Fruit fly (Drosophila melanogaster): ENCODE data around the gene CG12674.

The CG12674 gene

DNA sequence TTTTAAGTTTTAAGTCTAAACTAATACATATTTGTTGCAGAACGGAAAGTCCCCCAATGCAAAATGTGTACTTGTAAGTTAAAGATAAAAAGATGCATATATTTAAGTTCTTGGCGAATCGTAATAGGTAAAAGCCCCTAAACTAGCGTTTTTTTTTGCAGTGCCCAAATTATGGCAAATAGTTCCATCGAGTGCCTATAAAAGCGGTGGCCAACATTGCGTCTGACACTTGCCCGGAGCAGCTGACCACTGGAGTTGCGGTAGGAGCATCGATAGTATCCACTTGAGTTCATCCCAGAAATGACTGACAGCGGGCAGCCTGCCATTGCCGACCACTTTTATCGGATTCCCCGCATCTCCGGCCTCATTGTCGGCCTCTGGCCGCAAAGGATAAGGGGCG is 25.4 kb upstream of the CG12674 start, which contains the start of gene Or22c:
Or22c (plus strand) TSS at position 301 of the 400 bp plus-strand sequence.
- TF ChIP-seq bab1 (GFP tag; optimal IDR thresholded peaks at IDR 0.05) (no peak), CG11617 (GFP tag; optimal IDR thresholded peaks at IDR 0.05) (no peak), cic (GFP tag; optimal IDR thresholded peaks at IDR 0.05) (no peak), Hr96 (GFP tag; optimal IDR thresholded peaks at IDR 0.05) (no peak), tj (GFP tag; optimal IDR thresholded peaks at IDR 0.05) (no peak), toe (GFP tag; optimal IDR thresholded peaks at IDR 0.05) (no peak), Clk (GFP tag; optimal IDR thresholded peaks at IDR 0.05) (no peak), CG33017 (tag; optimal IDR thresholded peaks at IDR 0.05) (no peak), cnc (optimal IDR thresholded peaks at IDR 0.05) (no peak), CG1620 (GFP tag; optimal IDR thresholded peaks at IDR 0.05) (no peak), Crg-1 (GFP tag; optimal IDR thresholded peaks at IDR 0.05) (no peak), CG12768 (GFP tag; optimal IDR thresholded peaks at IDR 0.05) (no peak), pad (GFP tag; optimal IDR thresholded peaks at IDR 0.05) (no peak), CG14711 (tag; optimal IDR thresholded peaks at IDR 0.05) (no peak), CG7045 (GFP tag; optimal IDR thresholded peaks at IDR 0.05) (no peak), Mnt (GFP tag; optimal IDR thresholded peaks at IDR 0.05) (no peak)

DNA sequence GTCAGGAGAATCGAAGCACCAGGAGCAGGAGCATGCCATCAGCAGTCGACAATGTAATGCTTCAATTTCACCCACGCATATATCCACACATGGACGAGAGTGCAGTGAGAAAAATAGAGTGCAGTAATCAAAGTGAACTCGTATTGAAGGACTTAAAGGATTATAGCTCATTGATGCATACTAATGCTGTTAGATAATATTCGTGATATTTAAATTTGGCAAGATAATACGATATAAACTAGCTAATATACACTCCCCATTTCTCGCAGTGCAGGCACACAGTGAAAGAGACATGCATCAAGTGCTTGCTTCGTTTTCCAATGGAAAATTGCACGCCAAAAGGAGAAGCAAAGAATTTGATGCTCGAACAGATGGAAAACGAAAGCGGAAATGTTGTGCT is 6.7 kb upstream of the CG12674 start:
- no peak for TF ChIP-seq CG33017 (tag; optimal IDR thresholded peaks at IDR 0.05)
- TF ChIP-seq toe (GFP tag; optimal IDR thresholded peaks at IDR 0.05): no peak
- no peak for TF ChIP-seq CG5204 (GFP tag; optimal IDR thresholded peaks at IDR 0.05)
- no peak for TF ChIP-seq cic (GFP tag; optimal IDR thresholded peaks at IDR 0.05)
- TF ChIP-seq CG1620 (GFP tag; optimal IDR thresholded peaks at IDR 0.05): no peak
- no peak for TF ChIP-seq CG12768 (GFP tag; optimal IDR thresholded peaks at IDR 0.05)
- no peak for TF ChIP-seq Crg-1 (GFP tag; optimal IDR thresholded peaks at IDR 0.05)
- no peak for TF ChIP-seq CG14711 (tag; optimal IDR thresholded peaks at IDR 0.05)
- TF ChIP-seq Mnt (GFP tag; optimal IDR thresholded peaks at IDR 0.05): no peak

DNA sequence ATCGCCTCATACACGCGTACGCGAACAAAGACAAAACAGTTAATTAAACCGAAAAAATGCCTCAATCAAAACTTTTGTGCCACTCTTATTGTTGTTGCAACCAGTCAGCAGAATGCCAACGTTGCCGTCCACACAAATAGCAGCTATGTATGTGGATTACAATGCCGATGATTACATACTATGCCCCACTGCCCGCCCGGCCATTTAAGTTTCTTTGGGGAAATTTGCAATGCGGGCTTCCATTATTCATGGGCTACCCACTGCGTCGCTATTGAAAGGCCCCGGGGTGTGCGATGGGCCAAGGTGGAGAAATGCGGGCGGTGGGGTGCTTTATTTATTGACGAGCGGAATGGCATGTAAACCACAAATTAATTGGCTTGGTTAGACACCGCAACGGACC is 4.6 kb downstream of the CG12674 start:
- TF ChIP-seq CG1620 (GFP tag; optimal IDR thresholded peaks at IDR 0.05) (no peak), tj (GFP tag; optimal IDR thresholded peaks at IDR 0.05) (no peak), CG12768 (GFP tag; optimal IDR thresholded peaks at IDR 0.05) (no peak), Hr96 (GFP tag; optimal IDR thresholded peaks at IDR 0.05) (no peak), Crg-1 (GFP tag; optimal IDR thresholded peaks at IDR 0.05) (no peak), CG11617 (GFP tag; optimal IDR thresholded peaks at IDR 0.05) (no peak), CG5204 (GFP tag; optimal IDR thresholded peaks at IDR 0.05) (no peak), CG7045 (GFP tag; optimal IDR thresholded peaks at IDR 0.05) (no peak), CG33017 (tag; optimal IDR thresholded peaks at IDR 0.05) (no peak), bab1 (GFP tag; optimal IDR thresholded peaks at IDR 0.05) (no peak), CG14711 (tag; optimal IDR thresholded peaks at IDR 0.05) (no peak), toe (GFP tag; optimal IDR thresholded peaks at IDR 0.05) (no peak), ovo (GFP tag; optimal IDR thresholded peaks at IDR 0.05) (no peak), pad (GFP tag; optimal IDR thresholded peaks at IDR 0.05) (no peak), CG7101 (tag; optimal IDR thresholded peaks at IDR 0.05) (no peak)

DNA sequence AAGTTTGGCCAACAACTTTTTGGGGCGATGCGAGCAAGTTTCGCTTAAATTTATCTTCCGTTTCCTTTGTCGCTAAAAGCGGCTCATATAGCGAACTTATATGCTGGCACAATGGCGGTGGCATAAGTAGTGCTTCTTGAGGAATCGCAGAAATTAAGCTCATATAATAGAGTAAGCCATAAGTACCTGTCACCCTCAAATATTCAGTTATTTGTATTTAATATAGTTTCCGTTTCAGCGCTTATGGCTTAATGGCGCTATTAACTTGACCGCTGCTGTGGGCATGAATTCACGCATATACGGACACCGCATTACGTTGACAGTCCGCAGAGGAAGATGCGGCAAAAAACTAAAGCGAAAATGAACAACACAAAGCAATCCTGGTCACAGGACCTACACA is 10.5 kb downstream of the CG12674 start:
- TF ChIP-seq CG14711 (tag; optimal IDR thresholded peaks at IDR 0.05): no peak
- no peak for TF ChIP-seq toe (GFP tag; optimal IDR thresholded peaks at IDR 0.05)
- TF ChIP-seq cic (GFP tag; optimal IDR thresholded peaks at IDR 0.05): no peak
- TF ChIP-seq pad (GFP tag; optimal IDR thresholded peaks at IDR 0.05): no peak
- TF ChIP-seq CG11617 (GFP tag; optimal IDR thresholded peaks at IDR 0.05): no peak
- no peak for TF ChIP-seq CG7045 (GFP tag; optimal IDR thresholded peaks at IDR 0.05)
- no peak for TF ChIP-seq kay (GFP tag; ENCODE audit: borderline replicate concordance)
- no peak for TF ChIP-seq tj (GFP tag; optimal IDR thresholded peaks at IDR 0.05)
- no peak for TF ChIP-seq Crg-1 (GFP tag; optimal IDR thresholded peaks at IDR 0.05)
- TF ChIP-seq Hr96 (GFP tag; optimal IDR thresholded peaks at IDR 0.05): no peak
- TF ChIP-seq ovo (GFP tag; optimal IDR thresholded peaks at IDR 0.05): no peak
- no peak for TF ChIP-seq Mnt (GFP tag; optimal IDR thresholded peaks at IDR 0.05)
- TF ChIP-seq CG12768 (GFP tag; optimal IDR thresholded peaks at IDR 0.05): no peak
- no peak for TF ChIP-seq bab1 (GFP tag; optimal IDR thresholded peaks at IDR 0.05)
- no peak for TF ChIP-seq CG7101 (tag; optimal IDR thresholded peaks at IDR 0.05)
- no peak for TF ChIP-seq Clk (GFP tag; optimal IDR thresholded peaks at IDR 0.05)
- TF ChIP-seq CG1620 (GFP tag; optimal IDR thresholded peaks at IDR 0.05): no peak
- TF ChIP-seq CG5204 (GFP tag; optimal IDR thresholded peaks at IDR 0.05): no peak
- TF ChIP-seq CG33017 (tag; optimal IDR thresholded peaks at IDR 0.05): no peak
- no peak for TF ChIP-seq cnc (optimal IDR thresholded peaks at IDR 0.05)

DNA sequence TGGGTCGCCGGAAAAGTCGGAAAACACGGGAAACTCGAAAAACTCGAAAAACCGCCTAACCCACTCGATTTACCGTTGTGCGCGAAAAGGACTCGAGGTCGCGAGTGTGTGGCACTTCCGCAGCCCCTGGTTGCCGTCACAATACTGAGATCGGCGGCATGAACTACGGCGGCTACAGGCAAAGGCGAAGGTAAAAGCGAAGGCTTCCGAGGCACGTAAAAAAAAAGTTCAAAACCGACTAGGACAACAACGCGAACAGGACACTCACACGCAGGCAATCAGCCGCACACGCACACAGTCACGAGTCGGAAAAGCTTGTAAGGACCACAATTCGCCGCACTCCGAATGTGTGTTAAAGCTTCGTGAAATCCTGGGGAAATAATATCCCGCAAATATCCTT is 30.0 kb downstream of the CG12674 start, which contains the start of gene dpr3:
dpr3 (minus strand) TSS at position 133 of the 400 bp plus-strand sequence.
- no peak for TF ChIP-seq Clk (GFP tag; optimal IDR thresholded peaks at IDR 0.05)
- TF ChIP-seq pad (GFP tag; optimal IDR thresholded peaks at IDR 0.05): peak; percentile 22
- no peak for TF ChIP-seq Crg-1 (GFP tag; optimal IDR thresholded peaks at IDR 0.05)

DNA sequence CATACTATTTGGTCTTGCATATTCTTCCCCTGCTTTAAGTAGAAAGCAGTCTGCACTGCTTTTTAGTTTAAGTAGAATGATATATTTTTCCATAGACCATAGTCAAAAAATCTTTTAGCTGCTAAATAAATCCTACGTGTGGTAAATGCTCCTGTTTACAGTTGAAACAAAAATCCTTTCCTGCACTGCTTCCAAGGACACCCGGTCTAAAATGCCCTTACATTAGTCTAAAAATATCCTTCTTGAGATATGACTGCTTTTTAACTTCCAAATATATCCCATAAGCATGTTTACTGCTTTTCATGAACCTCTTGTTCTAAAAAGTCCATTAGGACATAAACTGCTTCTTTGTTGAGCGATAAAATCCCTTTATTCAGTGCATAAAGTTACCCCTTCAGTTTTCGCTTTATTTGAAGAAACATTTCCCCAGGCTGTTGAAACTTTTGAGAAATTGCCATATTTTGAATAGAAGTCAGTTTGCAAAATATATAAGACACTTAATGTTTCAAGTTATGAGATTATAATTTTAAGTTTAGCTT is 30.7 kb downstream of the CG12674 start:
- TF ChIP-seq pad (GFP tag; optimal IDR thresholded peaks at IDR 0.05) (peak; percentile 72), CG5204 (GFP tag; optimal IDR thresholded peaks at IDR 0.05) (no peak)

DNA sequence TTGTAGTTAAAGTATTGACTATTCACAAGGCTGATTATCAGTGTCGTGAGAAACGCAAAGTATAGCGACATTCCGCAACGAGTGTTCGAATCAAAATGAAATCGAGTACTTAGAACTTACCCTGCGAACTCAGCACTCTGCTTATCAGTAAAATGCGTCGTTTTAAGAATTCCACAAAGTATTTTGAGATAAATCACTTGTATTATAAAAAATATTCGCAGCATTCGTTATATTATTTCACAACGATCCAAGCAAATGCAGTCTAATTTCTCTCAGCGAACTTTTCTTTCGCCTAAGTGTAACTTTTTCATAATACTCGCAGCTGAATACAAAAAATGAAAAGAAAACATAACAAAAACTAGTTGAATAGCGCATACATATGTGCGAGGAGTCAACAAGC is 49.4 kb downstream of the CG12674 start, which contains the start of gene CG4259:
CG4259 (minus strand) TSS at position 101 of the 400 bp plus-strand sequence.
- TF ChIP-seq ovo (GFP tag; optimal IDR thresholded peaks at IDR 0.05) (no peak), Clk (GFP tag; optimal IDR thresholded peaks at IDR 0.05) (no peak), CG5204 (GFP tag; optimal IDR thresholded peaks at IDR 0.05) (no peak), tj (GFP tag; optimal IDR thresholded peaks at IDR 0.05) (no peak), Hr96 (GFP tag; optimal IDR thresholded peaks at IDR 0.05) (no peak), CG1620 (GFP tag; optimal IDR thresholded peaks at IDR 0.05) (no peak), Mnt (GFP tag; optimal IDR thresholded peaks at IDR 0.05) (no peak), CG7101 (tag; optimal IDR thresholded peaks at IDR 0.05) (no peak), bab1 (GFP tag; optimal IDR thresholded peaks at IDR 0.05) (no peak), Crg-1 (GFP tag; optimal IDR thresholded peaks at IDR 0.05) (no peak), cic (GFP tag; optimal IDR thresholded peaks at IDR 0.05) (no peak), toe (GFP tag; optimal IDR thresholded peaks at IDR 0.05) (no peak), cnc (optimal IDR thresholded peaks at IDR 0.05) (no peak), kay (GFP tag; ENCODE audit: borderline replicate concordance) (no peak), CG11617 (GFP tag; optimal IDR thresholded peaks at IDR 0.05) (no peak), CG14711 (tag; optimal IDR thresholded peaks at IDR 0.05) (no peak), CG12768 (GFP tag; optimal IDR thresholded peaks at IDR 0.05) (no peak), CG7045 (GFP tag; optimal IDR thresholded peaks at IDR 0.05) (no peak)
